Fruit fly (Drosophila melanogaster): ENCODE measurements around the gene CG42564.

Gene CG42564

dm6 chr3R:6426173-6426899 lies 52.1 kb downstream of the CG42564 start:
- TF ChIP-seq Myc (optimal IDR thresholded peaks at IDR 0.05) (no peak), h (optimal IDR thresholded peaks at IDR 0.05) (no peak), psq (optimal IDR thresholded peaks at IDR 0.05) (no peak), insv (optimal IDR thresholded peaks at IDR 0.05) (no peak), Sin3A (optimal IDR thresholded peaks at IDR 0.05) (no peak), ttk (optimal IDR thresholded peaks at IDR 0.05) (no peak)
